Fruit fly (Drosophila melanogaster) whole organism, wandering third instar larva: ENCODE measurements around the gene eIF3d1.
A peak's percentile ranks its signal among the peaks of the same experiment; 100 is the strongest.

Experiments used
- Abd-B ChIP-seq: fragments of >200 bp; optimal IDR thresholded peaks from 2 replicates; lab custom pipeline; 2017; ENCODE audit warnings: missing biosample characterization, missing genetic modification characterization
- CG32264 ChIP-seq: fragments of 200-800 bp; sonication (Bioruptor generic); optimal IDR thresholded peaks from 2 replicates; lab custom pipeline; 2016; ENCODE audit warnings: missing biosample characterization, missing genetic modification characterization
- CG9705 ChIP-seq: fragments of 200-800 bp; sonication (Bioruptor generic); optimal IDR thresholded peaks from 2 replicates; lab custom pipeline; 2018; ENCODE audit warnings: missing biosample characterization, mild to moderate bottlenecking, missing genetic modification characterization
- CrebA ChIP-seq: fragments of 200-800 bp; sonication (Bioruptor generic); optimal IDR thresholded peaks from 2 replicates; lab custom pipeline; 2016; ENCODE audit warnings: missing biosample characterization, mild to moderate bottlenecking, missing genetic modification characterization, borderline replicate concordance
- Dfd ChIP-seq: fragments of >200 bp; optimal IDR thresholded peaks from 2 replicates; lab custom pipeline; 2017; ENCODE audit warnings: missing biosample characterization, missing genetic modification characterization
- Dif ChIP-seq: fragments of 200-275, 200-300 bp; sonication (Bioruptor generic); optimal IDR thresholded peaks from 2 replicates; lab custom pipeline; 2018; ENCODE audit warnings: missing biosample characterization, missing genetic modification characterization; ENCODE audit not compliant: partially characterized antibody
- GATAd ChIP-seq: sonication (Bioruptor generic); optimal IDR thresholded peaks from 2 replicates; lab custom pipeline; 2016; ENCODE audit warnings: missing biosample characterization, missing genetic modification characterization
- HLH106 ChIP-seq: fragments of 200-800 bp; optimal IDR thresholded peaks from 3 replicates; lab custom pipeline; 2019; ENCODE audit warnings: missing biosample characterization, mild to moderate bottlenecking, missing genetic modification characterization, moderate library complexity
- Hnf4 ChIP-seq: fragments of 200-800 bp; sonication (Bioruptor generic); optimal IDR thresholded peaks from 2 replicates; lab custom pipeline; 2016; ENCODE audit warnings: missing biosample characterization, mild to moderate bottlenecking, missing genetic modification characterization
- Hr78 ChIP-seq: fragments of >200 bp; optimal IDR thresholded peaks from 2 replicates; lab custom pipeline; 2017; ENCODE audit warnings: missing biosample characterization, missing genetic modification characterization
- Hr83 ChIP-seq: fragments of 200-300 bp; sonication (Bioruptor generic); optimal IDR thresholded peaks from 2 replicates; lab custom pipeline; 2016; ENCODE audit warnings: missing biosample characterization, mild to moderate bottlenecking, missing genetic modification characterization, moderate library complexity; ENCODE audit not compliant: poor library complexity, severe bottlenecking
- Jra ChIP-seq: sonication (Bioruptor generic); optimal IDR thresholded peaks from 2 replicates; lab custom pipeline; 2016; ENCODE audit warnings: missing biosample characterization, missing genetic modification characterization
- Mio ChIP-seq: sonication (Bioruptor generic); optimal IDR thresholded peaks from 2 replicates; lab custom pipeline; 2016; ENCODE audit warnings: missing biosample characterization, missing genetic modification characterization
- Myc ChIP-seq: fragments of >200 bp; optimal IDR thresholded peaks from 2 replicates; lab custom pipeline; 2017
- N ChIP-seq: fragments of >200 bp; optimal IDR thresholded peaks from 2 replicates; lab custom pipeline; 2018; ENCODE audit warnings: missing biosample characterization, missing external identifiers, missing genetic modification characterization
- OdsH ChIP-seq: fragments of 200-800 bp; sonication (Bioruptor generic); optimal IDR thresholded peaks from 2 replicates; lab custom pipeline; 2016; ENCODE audit warnings: missing biosample characterization, mild to moderate bottlenecking, missing genetic modification characterization
- Rel ChIP-seq, 2 experiments: fragments of 200-800 bp; sonication (Bioruptor generic) in 1 of 2; optimal IDR thresholded peaks; 2 replicates in 1 of 2; 3 replicates in 1 of 2; lab custom pipeline; 2016 to 2019; ENCODE audit warnings: mild to moderate bottlenecking in 2 of 2, missing biosample characterization in 2 of 2, missing genetic modification characterization in 2 of 2, moderate library complexity in 1 of 2
- Sp1 ChIP-seq: fragments of 200-800 bp; sonication (Bioruptor generic); optimal IDR thresholded peaks from 3 replicates; lab custom pipeline; 2019; ENCODE audit warnings: missing biosample characterization, mild to moderate bottlenecking, missing genetic modification characterization, moderate library complexity
- Vsx2 ChIP-seq: fragments of 200-300, 225-300 bp; sonication (Bioruptor generic); optimal IDR thresholded peaks from 2 replicates; lab custom pipeline; 2018; ENCODE audit warnings: missing biosample characterization, missing genetic modification characterization; ENCODE audit not compliant: partially characterized antibody
- br ChIP-seq: fragments of 200-800 bp; sonication (Bioruptor generic); optimal IDR thresholded peaks from 2 replicates; lab custom pipeline; 2016; ENCODE audit warnings: missing biosample characterization, missing genetic modification characterization
- brk ChIP-seq: fragments of 200-800 bp; sonication (Bioruptor generic); optimal IDR thresholded peaks from 2 replicates; lab custom pipeline; 2016; ENCODE audit warnings: missing biosample characterization, mild to moderate bottlenecking, missing genetic modification characterization
- dl ChIP-seq, 2 experiments: fragments of 175-275, 200-275 bp in 1 of 2; fragments of 200-275 bp in 1 of 2; sonication (Bioruptor generic); optimal IDR thresholded peaks; lab custom pipeline; 2018; ENCODE audit warnings: mild to moderate bottlenecking in 2 of 2, missing biosample characterization in 2 of 2, missing genetic modification characterization in 2 of 2, moderate library complexity in 2 of 2; ENCODE audit not compliant: partially characterized antibody in 2 of 2, insufficient read depth in 1 of 2
- dmrt93B ChIP-seq: fragments of 200-800 bp; sonication (Bioruptor generic); optimal IDR thresholded peaks from 2 replicates; lab custom pipeline; 2018; ENCODE audit warnings: missing biosample characterization, mild to moderate bottlenecking, missing genetic modification characterization
- dsf ChIP-seq: sonication (Bioruptor generic); optimal IDR thresholded peaks from 2 replicates; lab custom pipeline; 2016; ENCODE audit warnings: missing biosample characterization, missing genetic modification characterization, borderline replicate concordance
- ey ChIP-seq: fragments of 200-800 bp; sonication (Bioruptor generic); optimal IDR thresholded peaks from 2 replicates; lab custom pipeline; 2016; ENCODE audit warnings: missing biosample characterization, missing genetic modification characterization
- foxo ChIP-seq, 2 experiments: fragments of 200-800 bp; sonication (Bioruptor generic); optimal IDR thresholded peaks; 2 replicates in 1 of 2; 3 replicates in 1 of 2; lab custom pipeline; 2016 to 2017; ENCODE audit warnings: missing biosample characterization in 2 of 2, missing genetic modification characterization in 2 of 2
- fru ChIP-seq: fragments of 200-800 bp; sonication (Bioruptor generic); optimal IDR thresholded peaks from 3 replicates; lab custom pipeline; 2016; ENCODE audit warnings: missing biosample characterization, mild to moderate bottlenecking, missing genetic modification characterization
- h ChIP-seq: fragments of 200-800 bp; sonication (Bioruptor generic); optimal IDR thresholded peaks from 3 replicates; lab custom pipeline; 2016; ENCODE audit warnings: missing biosample characterization, mild to moderate bottlenecking, missing genetic modification characterization
- jim ChIP-seq: fragments of 175-275, 200-325 bp; sonication (Bioruptor generic); optimal IDR thresholded peaks from 2 replicates; lab custom pipeline; 2016; ENCODE audit warnings: missing biosample characterization, mild to moderate bottlenecking, missing genetic modification characterization
- lola ChIP-seq: fragments of >200 bp; optimal IDR thresholded peaks from 2 replicates; lab custom pipeline; 2017; ENCODE audit warnings: missing biosample characterization, missing genetic modification characterization
- pan ChIP-seq: fragments of >200 bp; optimal IDR thresholded peaks from 2 replicates; lab custom pipeline; 2017
- psq ChIP-seq: fragments of 200-800 bp; sonication (Bioruptor generic); optimal IDR thresholded peaks from 3 replicates; lab custom pipeline; 2017; ENCODE audit warnings: missing biosample characterization, mild to moderate bottlenecking, missing genetic modification characterization, moderate library complexity
- rgr ChIP-seq: fragments of 200-800 bp; sonication (Bioruptor generic); optimal IDR thresholded peaks from 3 replicates; lab custom pipeline; 2016; ENCODE audit warnings: missing biosample characterization, mild to moderate bottlenecking, missing genetic modification characterization
- sage ChIP-seq: fragments of 200-800 bp; sonication (Bioruptor generic); optimal IDR thresholded peaks from 2 replicates; lab custom pipeline; 2016; ENCODE audit warnings: missing biosample characterization, mild to moderate bottlenecking, missing genetic modification characterization
- sv ChIP-seq: fragments of 200-800 bp; sonication (Bioruptor generic); optimal IDR thresholded peaks from 3 replicates; lab custom pipeline; 2016; ENCODE audit warnings: missing biosample characterization, missing genetic modification characterization
- tai ChIP-seq: sonication (Bioruptor generic); optimal IDR thresholded peaks from 2 replicates; lab custom pipeline; 2016; ENCODE audit warnings: missing biosample characterization, missing genetic modification characterization
- usp ChIP-seq: fragments of >200 bp; optimal IDR thresholded peaks from 2 replicates; lab custom pipeline; 2017; ENCODE audit warnings: missing biosample characterization, missing genetic modification characterization
- woc ChIP-seq: sonication (Bioruptor generic); optimal IDR thresholded peaks from 2 replicates; lab custom pipeline; 2016; ENCODE audit warnings: missing biosample characterization, mild to moderate bottlenecking, missing genetic modification characterization

The eIF3d1 gene

dm6 chr3R:23709508-23710208 lies 29.8 kb downstream of the eIF3d1 start, which contains the start of gene CG10301:
TSS of gene CG10301 (plus strand) at chr3R:23710158.
- TF ChIP-seq sv: peak; percentile 35
- TF ChIP-seq Hr78: no peak

- no peak for TF ChIP-seq Abd-B
- no peak for TF ChIP-seq pan
- TF ChIP-seq dmrt93B (GFP tag; lab: Kevin White, UChicago): no peak
- no peak for TF ChIP-seq Jra (GFP tag; lab: Kevin White, UChicago)
- no peak for TF ChIP-seq Sp1
- no peak for TF ChIP-seq usp (GFP tag; lab: Kevin White, UChicago)
- no peak for TF ChIP-seq sv
- no peak for TF ChIP-seq GATAd (GFP tag; lab: Kevin White, UChicago)
- no peak for TF ChIP-seq CrebA (GFP tag; lab: Kevin White, UChicago)
- no peak for TF ChIP-seq psq (GFP tag; lab: Kevin White, UChicago)
- no peak for TF ChIP-seq N
- no peak for TF ChIP-seq foxo (GFP tag; optimal IDR thresholded peaks at IDR 0.05; lab: Kevin White, UChicago)
- TF ChIP-seq Hr78: no peak
- TF ChIP-seq Dif (GFP tag; lab: Kevin White, UChicago): no peak
- TF ChIP-seq CG32264 (GFP tag; lab: Kevin White, UChicago): no peak
- TF ChIP-seq sage: no peak
- no peak for TF ChIP-seq ey (GFP tag; lab: Kevin White, UChicago)
- TF ChIP-seq rgr: no peak
- TF ChIP-seq Vsx2: no peak
Observed at dm6 chr3R:23711195-23711594, 31.4 kb downstream of the eIF3d1 start, which contains the start of gene CG10300. TSS of gene CG10300 (plus strand) at chr3R:23711527.

DNA sequence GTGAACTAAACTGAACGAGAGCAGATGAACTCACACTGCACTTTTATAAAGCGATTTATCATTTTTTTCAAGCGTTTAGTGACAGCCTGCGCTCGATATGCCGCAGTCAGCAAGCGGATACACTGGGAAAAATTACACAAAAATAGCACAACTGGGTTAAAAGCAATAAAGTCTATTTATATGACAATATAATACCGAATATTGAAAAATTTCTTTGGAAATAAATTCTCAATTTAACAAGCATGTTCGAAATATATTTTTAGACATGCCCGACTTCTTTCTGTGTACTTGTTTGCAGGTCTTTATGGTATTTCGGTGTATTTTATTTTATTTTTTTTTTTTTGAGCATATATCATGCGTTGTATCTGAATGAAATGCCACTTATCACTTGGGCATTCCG lies 34.1 kb downstream of the eIF3d1 start:
- TF ChIP-seq Abd-B: no peak
- TF ChIP-seq GATAd (GFP tag; lab: Kevin White, UChicago): no peak
- no peak for TF ChIP-seq Hr78
- TF ChIP-seq HLH106: peak; percentile 78
- TF ChIP-seq Mio: peak; percentile 10
- no peak for TF ChIP-seq Dif (GFP tag; lab: Kevin White, UChicago)
- TF ChIP-seq lola (GFP tag; lab: Kevin White, UChicago): no peak
- TF ChIP-seq Rel (GFP tag; optimal IDR thresholded peaks at IDR 0.05; lab: Kevin White, UChicago): peak; percentile 22
- TF ChIP-seq Rel (tag; optimal IDR thresholded peaks at IDR 0.05; lab: Kevin White, UChicago): peak; percentile 21
- peak; percentile 55 to 88 for TF ChIP-seq foxo (GFP tag; optimal IDR thresholded peaks at IDR 0.05; lab: Kevin White, UChicago)
- no peak for TF ChIP-seq dl (GFP tag; optimal IDR thresholded peaks at IDR 0.05; lab: Kevin White, UChicago; ENCODE audit: insufficient read depth in 1 of 2, partially characterized antibody in 2 of 2)
- no peak for TF ChIP-seq jim (GFP tag; lab: Kevin White, UChicago)
- no peak for TF ChIP-seq CrebA (GFP tag; lab: Kevin White, UChicago)
- TF ChIP-seq Jra (GFP tag; lab: Kevin White, UChicago): peak; percentile 83
- peak; percentile 87 for TF ChIP-seq fru (GFP tag; lab: Kevin White, UChicago)
- TF ChIP-seq pan: no peak
- peak; percentile 76 for TF ChIP-seq psq (GFP tag; lab: Kevin White, UChicago)
- TF ChIP-seq OdsH (GFP tag; lab: Kevin White, UChicago): peak; percentile 88
- no peak for TF ChIP-seq Myc
- TF ChIP-seq dsf (GFP tag; lab: Kevin White, UChicago): peak; percentile 37
- peak; percentile 91 for TF ChIP-seq Hnf4 (GFP tag; lab: Kevin White, UChicago)
- peak; percentile 86 for TF ChIP-seq ey (GFP tag; lab: Kevin White, UChicago)
- peak; percentile 74 for TF ChIP-seq CG9705 (GFP tag; lab: Kevin White, UChicago)
- TF ChIP-seq dmrt93B (GFP tag; lab: Kevin White, UChicago): peak; percentile 75
- TF ChIP-seq sv: peak; percentile 45
- TF ChIP-seq Vsx2: no peak
- no peak for TF ChIP-seq Dfd (GFP tag; lab: Kevin White, UChicago)
- no peak for TF ChIP-seq usp (GFP tag; lab: Kevin White, UChicago)
- peak; percentile 87 for TF ChIP-seq rgr
- peak; percentile 90 for TF ChIP-seq h (GFP tag; lab: Kevin White, UChicago)
- peak; percentile 65 for TF ChIP-seq woc (GFP tag; lab: Kevin White, UChicago)
- peak; percentile 72 for TF ChIP-seq brk (GFP tag; lab: Kevin White, UChicago)
- no peak for TF ChIP-seq N
- TF ChIP-seq br (GFP tag; lab: Kevin White, UChicago): peak; percentile 90
- peak; percentile 86 for TF ChIP-seq Sp1
- TF ChIP-seq Hr83 (GFP tag; lab: Kevin White, UChicago): no peak
- TF ChIP-seq sage: peak; percentile 65
- TF ChIP-seq CG32264 (GFP tag; lab: Kevin White, UChicago): peak; percentile 61
- peak; percentile 76 for TF ChIP-seq tai
- TF ChIP-seq, all 38 proteins: peak for 23
